Worm (Caenorhabditis elegans) whole organism, L2 larva: ENCODE data around the gene puf-6.

Source experiments
- C34F6.9 ChIP-seq: fragments of 150-350 bp; optimal IDR thresholded peaks from 2 replicates; lab custom pipeline; 2014; ENCODE audit warnings: missing biosample characterization, missing genetic modification characterization
- F13H6.1 ChIP-seq: sonication (generic microtip); optimal IDR thresholded peaks from 2 replicates; lab custom pipeline; 2016; ENCODE audit warnings: missing genetic modification characterization, missing compliant biosample characterization
- R02D3.7 ChIP-seq: fragments of 150-350 bp; optimal IDR thresholded peaks from 2 replicates; lab custom pipeline; 2014; ENCODE audit warnings: missing biosample characterization, missing genetic modification characterization
- ZK546.5 ChIP-seq: sonication (generic microtip); optimal IDR thresholded peaks from 2 replicates; lab custom pipeline; 2017; ENCODE audit warnings: missing biosample characterization, missing genetic modification characterization
- alr-1 ChIP-seq: fragments of 150-350 bp; optimal IDR thresholded peaks from 2 replicates; lab custom pipeline; 2014; ENCODE audit warnings: missing biosample characterization, missing genetic modification characterization
- aly-2 ChIP-seq: fragments of 150-350 bp; optimal IDR thresholded peaks from 2 replicates; lab custom pipeline; 2014; ENCODE audit warnings: missing biosample characterization, missing genetic modification characterization
- ama-1 ChIP-seq: fragments of 150-350 bp; optimal IDR thresholded peaks from 2 replicates; lab custom pipeline; 2018; ENCODE audit warnings: inconsistent platforms
- blmp-1 ChIP-seq: sonication (generic microtip); optimal IDR thresholded peaks from 2 replicates; lab custom pipeline; 2017; ENCODE audit warnings: missing genetic modification characterization, mild to moderate bottlenecking, missing compliant biosample characterization, antibody characterized with exemption, moderate library complexity; ENCODE audit not compliant: insufficient read depth
- ceh-16 ChIP-seq: fragments of 150-350 bp; optimal IDR thresholded peaks from 2 replicates; lab custom pipeline; 2014; ENCODE audit warnings: missing biosample characterization, missing genetic modification characterization
- ceh-82 ChIP-seq: fragments of 150-350 bp; optimal IDR thresholded peaks from 2 replicates; lab custom pipeline; 2014; ENCODE audit warnings: missing biosample characterization, missing genetic modification characterization
- dmd-4 ChIP-seq: sonication (generic microtip); optimal IDR thresholded peaks from 2 replicates; lab custom pipeline; 2017; ENCODE audit warnings: missing biosample characterization, missing genetic modification characterization
- elt-3 ChIP-seq: sonication (generic microtip); optimal IDR thresholded peaks from 2 replicates; lab custom pipeline; 2017; ENCODE audit warnings: missing biosample characterization, missing genetic modification characterization
- fos-1 ChIP-seq: fragments of 150-350 bp; optimal IDR thresholded peaks from 2 replicates; lab custom pipeline; 2014; ENCODE audit warnings: missing biosample characterization, missing genetic modification characterization
- gmeb-1 ChIP-seq: fragments of 150-350 bp; optimal IDR thresholded peaks from 2 replicates; lab custom pipeline; 2014; ENCODE audit warnings: missing biosample characterization, missing genetic modification characterization
- lin-11 ChIP-seq: fragments of 150-350 bp; sonication (generic microtip); optimal IDR thresholded peaks from 2 replicates; lab custom pipeline; 2014; ENCODE audit warnings: missing biosample characterization, missing genetic modification characterization, inconsistent platforms, mixed read lengths
- lin-13 ChIP-seq: fragments of 150-350 bp; optimal IDR thresholded peaks from 2 replicates; lab custom pipeline; 2014; ENCODE audit warnings: missing biosample characterization, missing genetic modification reagents, missing genetic modification characterization
- lin-39 ChIP-seq: fragments of 150-350 bp; optimal IDR thresholded peaks from 2 replicates; lab custom pipeline; 2014; ENCODE audit warnings: missing biosample characterization, missing genetic modification reagents, missing genetic modification characterization
- mab-5 ChIP-seq: fragments of 150-350 bp; optimal IDR thresholded peaks from 2 replicates; lab custom pipeline; 2014; ENCODE audit warnings: missing biosample characterization, missing genetic modification characterization
- mbf-1 ChIP-seq: sonication (generic microtip); optimal IDR thresholded peaks from 2 replicates; lab custom pipeline; 2017; ENCODE audit warnings: missing biosample characterization, missing genetic modification characterization
- mdl-1 ChIP-seq, 2 experiments: fragments of 150-350 bp in 1 of 2; sonication (generic microtip) in 1 of 2; optimal IDR thresholded peaks; 2 replicates each; lab custom pipeline; 2017; ENCODE audit warnings: missing biosample characterization in 2 of 2, missing genetic modification characterization in 2 of 2
- nhr-10 ChIP-seq: sonication (generic microtip); optimal IDR thresholded peaks from 2 replicates; lab custom pipeline; 2017; ENCODE audit warnings: missing biosample characterization, missing genetic modification characterization
- nhr-11 ChIP-seq: fragments of 150-350 bp; optimal IDR thresholded peaks from 2 replicates; lab custom pipeline; 2014; ENCODE audit warnings: missing biosample characterization, missing genetic modification characterization
- nhr-12 ChIP-seq: fragments of 150-350 bp; optimal IDR thresholded peaks from 2 replicates; lab custom pipeline; 2014; ENCODE audit warnings: missing biosample characterization, missing genetic modification characterization
- nhr-129 ChIP-seq: fragments of 150-350 bp; optimal IDR thresholded peaks from 2 replicates; lab custom pipeline; 2014; ENCODE audit warnings: missing biosample characterization, missing genetic modification characterization
- nhr-21 ChIP-seq: fragments of 150-350 bp; optimal IDR thresholded peaks from 2 replicates; lab custom pipeline; 2014; ENCODE audit warnings: missing biosample characterization, missing genetic modification characterization
- nhr-23 ChIP-seq: fragments of 150-350 bp; optimal IDR thresholded peaks from 2 replicates; lab custom pipeline; 2014; ENCODE audit warnings: missing biosample characterization, missing genetic modification reagents, missing genetic modification characterization
- nhr-25 ChIP-seq: fragments of 150-350 bp; sonication (generic microtip); optimal IDR thresholded peaks from 3 replicates; lab custom pipeline; 2014; ENCODE audit warnings: missing biosample characterization, missing genetic modification characterization
- peb-1 ChIP-seq: fragments of 150-350 bp; optimal IDR thresholded peaks from 2 replicates; lab custom pipeline; 2014; ENCODE audit warnings: missing biosample characterization, missing genetic modification characterization
- sem-4 ChIP-seq: fragments of 150-350 bp; optimal IDR thresholded peaks from 2 replicates; lab custom pipeline; 2014; ENCODE audit warnings: missing biosample characterization, missing genetic modification reagents, missing genetic modification characterization
- sma-3 ChIP-seq: sonication (generic microtip); optimal IDR thresholded peaks from 2 replicates; lab custom pipeline; 2016; ENCODE audit warnings: missing genetic modification reagents, missing genetic modification characterization, missing compliant biosample characterization
- sma-9 ChIP-seq, 2 experiments: fragments of 150-350 bp in 1 of 2; sonication (generic microtip) in 1 of 2; optimal IDR thresholded peaks; 2 replicates each; lab custom pipeline; 2014 to 2016; ENCODE audit warnings: missing genetic modification characterization in 2 of 2, mild to moderate bottlenecking in 1 of 2, missing biosample characterization in 1 of 2, missing compliant biosample characterization in 1 of 2, missing genetic modification reagents in 1 of 2, moderate library complexity in 1 of 2
- unc-55 ChIP-seq: fragments of 150-350 bp; sonication (generic microtip); optimal IDR thresholded peaks from 3 replicates; lab custom pipeline; 2014; ENCODE audit warnings: missing biosample characterization, missing genetic modification reagents, missing genetic modification characterization
- unc-62 ChIP-seq: fragments of 150-350 bp; optimal IDR thresholded peaks from 2 replicates; lab custom pipeline; 2014; ENCODE audit warnings: missing biosample characterization, missing genetic modification reagents, missing genetic modification characterization
- ztf-4 ChIP-seq: fragments of 150-350 bp; optimal IDR thresholded peaks from 2 replicates; lab custom pipeline; 2014; ENCODE audit warnings: missing biosample characterization, missing genetic modification characterization

Gene puf-6

DNA sequence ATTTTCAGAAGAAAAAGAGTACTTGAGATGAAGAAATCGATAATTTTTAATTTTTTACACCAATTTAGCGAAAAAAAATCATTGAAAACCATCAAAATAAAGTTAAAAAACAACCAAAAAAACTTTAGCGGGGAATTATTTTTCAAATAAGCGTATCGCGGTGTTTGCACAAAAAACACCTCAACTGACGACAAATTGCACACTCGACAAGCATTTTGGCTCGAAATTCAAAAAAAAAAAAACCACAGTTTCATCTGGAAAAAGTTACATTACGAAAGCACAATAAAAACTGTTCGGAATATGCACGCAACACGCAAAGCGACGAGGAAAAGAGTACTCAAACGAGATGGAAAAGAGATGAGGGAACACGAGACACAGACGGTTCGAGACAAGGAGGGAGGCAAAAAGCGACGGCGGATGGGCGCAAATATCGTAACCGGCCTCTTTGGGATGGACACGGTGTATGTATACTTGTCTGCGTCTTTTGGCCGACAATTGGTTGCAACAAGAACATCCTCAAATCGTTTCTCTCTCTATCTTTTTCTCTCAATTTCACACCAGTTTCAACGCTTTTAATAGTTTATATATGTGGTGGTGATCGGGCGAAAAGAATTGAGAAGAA is 12.6 kb downstream of the puf-6 start (continued):
- TF ChIP-seq ceh-82 (tag; lab: Kevin White, UChicago): no peak
- TF ChIP-seq aly-2 (tag; lab: Kevin White, UChicago): no peak
- peak; percentile 53 for TF ChIP-seq sma-9 (GFP tag; optimal IDR thresholded peaks at IDR 0.05; lab: Kevin White, UChicago)
- no peak for TF ChIP-seq sma-9 (tag; optimal IDR thresholded peaks at IDR 0.05; lab: Kevin White, UChicago)
- TF ChIP-seq ztf-4: no peak
- no peak for TF ChIP-seq ZK546.5
- peak; percentile 66 for TF ChIP-seq fos-1 (tag; lab: Kevin White, UChicago)
- TF ChIP-seq nhr-10 (tag; lab: Kevin White, UChicago): no peak
- TF ChIP-seq lin-39: no peak
- TF ChIP-seq dmd-4 (tag; lab: Kevin White, UChicago): no peak
- no peak for TF ChIP-seq nhr-12 (tag; lab: Kevin White, UChicago)
- TF ChIP-seq blmp-1 (tag; lab: Kevin White, UChicago): peak; percentile 66
- no peak for TF ChIP-seq lin-13 (GFP tag; lab: Kevin White, UChicago)
- TF ChIP-seq gmeb-1 (tag; lab: Kevin White, UChicago): peak; percentile 14
- TF ChIP-seq mab-5 (tag; lab: Kevin White, UChicago): no peak
- no peak for TF ChIP-seq R02D3.7 (tag; lab: Kevin White, UChicago)
- TF ChIP-seq unc-62 (GFP tag; lab: Kevin White, UChicago): no peak
- peak; percentile 47 for TF ChIP-seq sem-4 (tag; lab: Kevin White, UChicago)
- no peak for TF ChIP-seq nhr-23 (tag; lab: Kevin White, UChicago)
- no peak for TF ChIP-seq lin-11 (tag; lab: Kevin White, UChicago)
- TF ChIP-seq elt-3 (tag; lab: Kevin White, UChicago): no peak
- TF ChIP-seq ceh-16 (tag; lab: Kevin White, UChicago): no peak
- peak; percentile 70 for TF ChIP-seq nhr-129 (tag; lab: Kevin White, UChicago)
- TF ChIP-seq peb-1: no peak

DNA sequence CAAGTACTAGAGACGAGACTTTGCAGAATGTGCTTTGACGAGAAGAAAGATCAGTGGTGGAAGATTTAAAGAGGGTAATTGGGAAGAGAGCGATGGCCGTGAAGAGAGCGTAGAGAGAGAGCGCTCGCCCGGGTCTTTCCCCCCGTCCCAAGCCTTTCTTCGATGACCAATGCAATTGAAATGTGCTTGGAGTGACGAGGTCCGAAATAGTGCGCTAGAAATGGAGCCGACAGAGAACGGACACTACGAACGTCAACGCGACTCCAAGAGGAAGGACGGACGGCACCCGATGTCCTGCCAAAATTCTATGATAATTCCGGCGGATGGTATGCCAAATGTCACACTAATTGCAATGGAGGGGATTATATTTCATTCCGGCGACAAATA is 13.2 kb downstream of the puf-6 start:
- TF ChIP-seq elt-3 (tag; lab: Kevin White, UChicago) (no peak), nhr-12 (tag; lab: Kevin White, UChicago) (no peak), peb-1 (no peak), sem-4 (tag; lab: Kevin White, UChicago) (no peak), ztf-4 (no peak), nhr-21 (tag; lab: Kevin White, UChicago) (no peak), mbf-1 (tag; lab: Kevin White, UChicago) (no peak), nhr-11 (tag; lab: Kevin White, UChicago) (no peak), ama-1 (lab: Kevin White, UChicago) (no peak), mdl-1 (tag; optimal IDR thresholded peaks at IDR 0.05; lab: Kevin White, UChicago) (no peak)

DNA sequence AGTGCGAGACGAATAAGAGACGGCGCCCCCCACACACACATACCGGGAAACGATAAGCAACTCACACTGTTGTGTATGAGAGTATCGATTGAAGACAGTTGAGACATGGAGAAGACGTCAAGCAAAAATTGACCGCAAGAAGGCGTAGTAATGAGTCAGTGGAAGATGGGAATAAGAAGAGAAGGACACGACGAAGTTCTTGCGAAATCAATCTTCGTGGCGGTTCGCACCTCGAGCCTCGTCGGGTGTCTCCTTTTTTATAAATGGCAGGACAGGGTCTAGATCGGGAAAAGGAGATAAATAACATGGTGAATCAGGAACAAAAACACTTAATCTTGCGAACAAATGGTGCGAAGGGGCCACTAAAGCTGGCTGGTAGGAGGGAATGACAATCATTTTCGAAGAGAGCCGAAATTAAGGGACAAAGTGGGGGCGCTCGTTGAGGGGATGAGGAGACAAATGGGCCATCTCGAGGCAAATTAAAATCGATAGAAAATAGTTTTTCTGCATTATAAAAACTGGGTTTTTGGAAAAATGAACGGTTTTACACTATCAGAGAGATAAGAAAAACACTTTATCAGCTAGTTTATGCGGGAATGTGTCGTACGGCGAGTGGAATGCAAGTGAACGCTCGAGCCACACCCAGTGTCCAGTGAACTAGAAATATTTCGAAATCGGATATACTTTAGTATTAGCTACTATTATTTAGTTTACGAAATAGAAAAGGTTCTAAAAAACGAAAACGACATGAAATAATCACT is 13.8 kb downstream of the puf-6 start:
- TF ChIP-seq lin-11 (tag; lab: Kevin White, UChicago) (no peak), mab-5 (tag; lab: Kevin White, UChicago) (peak; percentile 57), sma-3 (GFP tag; lab: Kevin White, UChicago) (peak; percentile 4), mdl-1 (tag; optimal IDR thresholded peaks at IDR 0.05; lab: Kevin White, UChicago) (no peak), dmd-4 (tag; lab: Kevin White, UChicago) (no peak), alr-1 (no peak), unc-55 (GFP tag; lab: Kevin White, UChicago) (no peak), nhr-25 (tag; lab: Kevin White, UChicago) (peak; percentile 1), fos-1 (tag; lab: Kevin White, UChicago) (peak; percentile 38), F13H6.1 (tag; lab: Kevin White, UChicago) (no peak), ceh-16 (tag; lab: Kevin White, UChicago) (peak; percentile 48), nhr-129 (tag; lab: Kevin White, UChicago) (peak; percentile 28), lin-39 (no peak)

DNA sequence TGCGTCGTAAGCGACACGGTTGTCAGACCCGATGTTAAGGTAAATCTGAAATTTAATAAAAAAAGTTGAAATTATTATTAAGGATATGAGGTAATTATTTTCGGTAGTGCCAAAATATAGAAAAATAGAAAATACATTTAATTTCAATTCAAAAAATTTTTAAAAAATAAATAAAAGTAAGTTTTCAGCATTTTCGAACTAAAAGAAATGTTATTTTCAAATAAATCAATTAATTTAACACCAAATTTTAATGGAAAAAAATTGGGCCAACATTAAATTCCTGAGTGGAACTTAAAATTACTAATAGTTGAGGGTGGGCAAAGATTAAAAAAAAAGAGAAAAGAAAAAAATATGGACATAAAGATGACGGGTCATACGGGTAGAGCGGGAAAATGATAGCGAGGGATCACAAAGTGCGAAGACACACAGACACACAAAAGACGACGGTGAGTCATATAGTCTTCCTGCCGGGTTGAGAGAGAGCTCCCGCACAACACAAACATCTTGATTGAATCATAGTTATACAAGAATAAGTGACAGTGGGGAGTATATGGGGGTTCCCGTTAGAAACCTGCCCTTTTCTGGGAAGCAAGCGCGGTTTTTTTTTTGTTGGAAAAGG is 17.3 kb downstream of the puf-6 start, which contains the start of gene max-2:
TSS of gene max-2 (minus strand) at position 51 of the 619 bp plus-strand sequence.
- TF ChIP-seq C34F6.9 (no peak), fos-1 (tag; lab: Kevin White, UChicago) (peak; percentile 88)
